Worm (Caenorhabditis elegans): ENCODE data around the gene nhr-78.

- TF ChIP-seq hmbx-1 (tag; optimal IDR thresholded peaks at IDR 0.05) (no peak), ama-1 (optimal IDR thresholded peaks at IDR 0.05) (no peak), F13C5.2 (tag; optimal IDR thresholded peaks at IDR 0.05) (no peak), hmg-4 (GFP tag; optimal IDR thresholded peaks at IDR 0.05) (no peak)
Observed at ce11 chrIV:4247770-4248169, 29.9 kb downstream of the nhr-78 start, which contains the start of gene ama-1.
